Worm (Caenorhabditis elegans) whole organism, midembryonic: Measurements from ENCODE around the gene rpap-2.

Source experiments
- T22C8.4 ChIP-seq: fragments of 200-800 bp; sonication (Bioruptor generic); IDR thresholded peaks from 2 replicates; pipeline ENCODE4 v1.3.6; 2022; ENCODE audit warnings: missing genetic modification characterization, missing compliant biosample characterization
- cog-1 ChIP-seq: sonication (generic microtip); optimal IDR thresholded peaks from 2 replicates; lab custom pipeline; 2016; ENCODE audit warnings: missing genetic modification characterization, missing compliant biosample characterization
- flt-1 ChIP-seq: fragments of 200-800 bp; sonication (Bioruptor generic); IDR thresholded peaks from 2 replicates; pipeline ENCODE4 v1.3.6; 2022; ENCODE audit warnings: missing genetic modification characterization, missing compliant biosample characterization
- klf-2 ChIP-seq: fragments of 200-800 bp; sonication (Bioruptor generic); conservative IDR thresholded peaks from 2 replicates; pipeline ENCODE4 v1.3.6; 2022; ENCODE audit warnings: missing genetic modification reagents, missing genetic modification characterization, missing compliant biosample characterization
- med-1 ChIP-seq: sonication (generic microtip); optimal IDR thresholded peaks from 2 replicates; lab custom pipeline; 2017; ENCODE audit warnings: missing genetic modification characterization, mild to moderate bottlenecking, missing compliant biosample characterization, antibody characterized with exemption, missing genetic modification reagents; ENCODE audit not compliant: insufficient read depth
- ref-1 ChIP-seq: fragments of 200-800 bp; sonication (Bioruptor generic); conservative IDR thresholded peaks from 2 replicates; pipeline ENCODE4 v1.3.6; 2022; ENCODE audit warnings: missing genetic modification reagents, missing genetic modification characterization, missing compliant biosample characterization
- tab-1 ChIP-seq: fragments of 200-800 bp; sonication (Bioruptor generic); IDR thresholded peaks from 2 replicates; pipeline ENCODE4 v1.3.6; 2022; ENCODE audit warnings: missing genetic modification characterization, missing compliant biosample characterization
- ztf-23 ChIP-seq: fragments of 200-800 bp; sonication (Bioruptor generic); IDR thresholded peaks from 2 replicates; pipeline ENCODE4 v1.3.6; 2022; ENCODE audit warnings: missing genetic modification reagents, missing genetic modification characterization, missing compliant biosample characterization
- ztf-29 ChIP-seq: fragments of 200-800 bp; sonication (Bioruptor generic); IDR thresholded peaks from 2 replicates; pipeline ENCODE4 v1.3.6; 2022; ENCODE audit warnings: missing genetic modification reagents, missing genetic modification characterization, missing compliant biosample characterization

Gene rpap-2

ce11 chrIII:8967639-8968038, at the start of gene rpap-2, which contains the start of gene bud-13:
rpap-2 (plus strand) TSS chrIII:8967967.
bud-13 (minus strand) TSS chrIII:8967727.
- TF ChIP-seq ztf-23 (GFP tag; lab: Robert Waterston, UW) (no peak), T22C8.4 (GFP tag; lab: Robert Waterston, UW) (no peak), klf-2 (GFP tag; lab: Robert Waterston, UW) (no peak), ztf-29 (GFP tag; lab: Robert Waterston, UW) (no peak), cog-1 (tag; lab: Kevin White, UChicago) (no peak), med-1 (GFP tag; lab: Kevin White, UChicago) (no peak), ref-1 (GFP tag; lab: Robert Waterston, UW) (no peak), flt-1 (GFP tag; lab: Robert Waterston, UW) (no peak), tab-1 (GFP tag; lab: Robert Waterston, UW) (no peak)

- TF ChIP-seq ztf-29 (GFP tag; lab: Robert Waterston, UW) (no peak), T22C8.4 (GFP tag; lab: Robert Waterston, UW) (no peak), klf-2 (GFP tag; lab: Robert Waterston, UW) (no peak), flt-1 (GFP tag; lab: Robert Waterston, UW) (no peak), tab-1 (GFP tag; lab: Robert Waterston, UW) (no peak)
These were observed 48.0 kb upstream of the rpap-2 start, which contains the start of gene ZK637.15 for ce11 chrIII:8919784-8920183. ZK637.15 (plus strand) TSS chrIII:8920084.

- no peak for TF ChIP-seq ztf-29 (GFP tag; lab: Robert Waterston, UW)
- no peak for TF ChIP-seq tab-1 (GFP tag; lab: Robert Waterston, UW)
- no peak for TF ChIP-seq med-1 (GFP tag; lab: Kevin White, UChicago)
- TF ChIP-seq ztf-23 (GFP tag; lab: Robert Waterston, UW) = no peak
- TF ChIP-seq T22C8.4 (GFP tag; lab: Robert Waterston, UW) = no peak
- no peak for TF ChIP-seq ref-1 (GFP tag; lab: Robert Waterston, UW)
- TF ChIP-seq klf-2 (GFP tag; lab: Robert Waterston, UW) = no peak
- TF ChIP-seq cog-1 (tag; lab: Kevin White, UChicago) = no peak
- TF ChIP-seq flt-1 (GFP tag; lab: Robert Waterston, UW) = no peak
These were observed 45.7 kb upstream of the rpap-2 start for ce11 chrIII:8922061-8922460.

ce11 chrIII:8923240-8923734, 44.5 kb upstream of the rpap-2 start, which contains the start of gene glb-1:
glb-1 (minus strand) TSS chrIII:8923290.
- TF ChIP-seq med-1 (GFP tag; lab: Kevin White, UChicago) = no peak

- TF ChIP-seq ref-1 (GFP tag; lab: Robert Waterston, UW) (no peak), T22C8.4 (GFP tag; lab: Robert Waterston, UW) (no peak), flt-1 (GFP tag; lab: Robert Waterston, UW) (no peak), med-1 (GFP tag; lab: Kevin White, UChicago) (no peak)
These were observed 43.8 kb upstream of the rpap-2 start, which contains the start of gene ZK637.12 for ce11 chrIII:8923937-8924336. ZK637.12 (plus strand) TSS chrIII:8924237.

- no peak for TF ChIP-seq ztf-29 (GFP tag; lab: Robert Waterston, UW)
- TF ChIP-seq tab-1 (GFP tag; lab: Robert Waterston, UW) = no peak
- no peak for TF ChIP-seq med-1 (GFP tag; lab: Kevin White, UChicago)
- no peak for TF ChIP-seq klf-2 (GFP tag; lab: Robert Waterston, UW)
- TF ChIP-seq T22C8.4 (GFP tag; lab: Robert Waterston, UW) = no peak
- TF ChIP-seq ref-1 (GFP tag; lab: Robert Waterston, UW) = no peak
- TF ChIP-seq cog-1 (tag; lab: Kevin White, UChicago) = no peak
- TF ChIP-seq flt-1 (GFP tag; lab: Robert Waterston, UW) = no peak
- no peak for TF ChIP-seq ztf-23 (GFP tag; lab: Robert Waterston, UW)
These were observed 42.2 kb upstream of the rpap-2 start for ce11 chrIII:8925539-8925938.

ce11 chrIII:8926512-8926911, 41.3 kb upstream of the rpap-2 start:
- TF ChIP-seq cog-1 (tag; lab: Kevin White, UChicago) (no peak), T22C8.4 (GFP tag; lab: Robert Waterston, UW) (no peak)

ce11 chrIII:8929723-8930122, 38.0 kb upstream of the rpap-2 start, which contains the start of gene arrd-15:
arrd-15 (plus strand) TSS chrIII:8930023.
- no peak for TF ChIP-seq ztf-23 (GFP tag; lab: Robert Waterston, UW)
- no peak for TF ChIP-seq med-1 (GFP tag; lab: Kevin White, UChicago)
- TF ChIP-seq ztf-29 (GFP tag; lab: Robert Waterston, UW) = no peak
- TF ChIP-seq flt-1 (GFP tag; lab: Robert Waterston, UW) = no peak
- TF ChIP-seq T22C8.4 (GFP tag; lab: Robert Waterston, UW) = no peak
- no peak for TF ChIP-seq tab-1 (GFP tag; lab: Robert Waterston, UW)

ce11 chrIII:8933696-8934095, 34.1 kb upstream of the rpap-2 start:
- TF ChIP-seq cog-1 (tag; lab: Kevin White, UChicago) (no peak), ref-1 (GFP tag; lab: Robert Waterston, UW) (no peak), ztf-29 (GFP tag; lab: Robert Waterston, UW) (no peak), T22C8.4 (GFP tag; lab: Robert Waterston, UW) (no peak), flt-1 (GFP tag; lab: Robert Waterston, UW) (no peak), ztf-23 (GFP tag; lab: Robert Waterston, UW) (no peak), tab-1 (GFP tag; lab: Robert Waterston, UW) (no peak), klf-2 (GFP tag; lab: Robert Waterston, UW) (no peak), med-1 (GFP tag; lab: Kevin White, UChicago) (no peak)

ce11 chrIII:8934378-8934777, 33.4 kb upstream of the rpap-2 start:
- TF ChIP-seq ztf-29 (GFP tag; lab: Robert Waterston, UW) (no peak), cog-1 (tag; lab: Kevin White, UChicago) (no peak), ref-1 (GFP tag; lab: Robert Waterston, UW) (no peak)
